Worm (Caenorhabditis elegans) whole organism, L2 larva: ENCODE measurements around the gene ZK616.3.

Experiments used
- R02D3.7 ChIP-seq: fragments of 150-350 bp; optimal IDR thresholded peaks from 2 replicates; lab custom pipeline; 2014; ENCODE audit warnings: missing biosample characterization, missing genetic modification characterization
- aly-2 ChIP-seq: fragments of 150-350 bp; optimal IDR thresholded peaks from 2 replicates; lab custom pipeline; 2014; ENCODE audit warnings: missing biosample characterization, missing genetic modification characterization
- ceh-82 ChIP-seq: fragments of 150-350 bp; optimal IDR thresholded peaks from 2 replicates; lab custom pipeline; 2014; ENCODE audit warnings: missing biosample characterization, missing genetic modification characterization
- dmd-4 ChIP-seq: sonication (generic microtip); optimal IDR thresholded peaks from 2 replicates; lab custom pipeline; 2017; ENCODE audit warnings: missing biosample characterization, missing genetic modification characterization
- elt-3 ChIP-seq: sonication (generic microtip); optimal IDR thresholded peaks from 2 replicates; lab custom pipeline; 2017; ENCODE audit warnings: missing biosample characterization, missing genetic modification characterization
- fos-1 ChIP-seq: fragments of 150-350 bp; optimal IDR thresholded peaks from 2 replicates; lab custom pipeline; 2014; ENCODE audit warnings: missing biosample characterization, missing genetic modification characterization
- lin-13 ChIP-seq: fragments of 150-350 bp; optimal IDR thresholded peaks from 2 replicates; lab custom pipeline; 2014; ENCODE audit warnings: missing biosample characterization, missing genetic modification reagents, missing genetic modification characterization
- lin-39 ChIP-seq: fragments of 150-350 bp; optimal IDR thresholded peaks from 2 replicates; lab custom pipeline; 2014; ENCODE audit warnings: missing biosample characterization, missing genetic modification reagents, missing genetic modification characterization
- lsy-2 ChIP-seq, 2 experiments: fragments of 150-350 bp in 1 of 2; sonication (generic microtip) in 1 of 2; optimal IDR thresholded peaks; 2 replicates each; lab custom pipeline; 2014 to 2017; ENCODE audit warnings: missing biosample characterization in 2 of 2, missing genetic modification characterization in 2 of 2
- mab-5 ChIP-seq: fragments of 150-350 bp; optimal IDR thresholded peaks from 2 replicates; lab custom pipeline; 2014; ENCODE audit warnings: missing biosample characterization, missing genetic modification characterization
- nhr-237 ChIP-seq: fragments of 150-350 bp; optimal IDR thresholded peaks from 2 replicates; lab custom pipeline; 2014; ENCODE audit warnings: missing biosample characterization, missing genetic modification characterization
- nhr-25 ChIP-seq: fragments of 150-350 bp; sonication (generic microtip); optimal IDR thresholded peaks from 3 replicates; lab custom pipeline; 2014; ENCODE audit warnings: missing biosample characterization, missing genetic modification characterization
- unc-55 ChIP-seq: fragments of 150-350 bp; sonication (generic microtip); optimal IDR thresholded peaks from 3 replicates; lab custom pipeline; 2014; ENCODE audit warnings: missing biosample characterization, missing genetic modification reagents, missing genetic modification characterization
- zag-1 ChIP-seq: fragments of 150-350 bp; optimal IDR thresholded peaks from 2 replicates; lab custom pipeline; 2014; ENCODE audit warnings: missing biosample characterization, missing genetic modification characterization

- TF ChIP-seq aly-2 (tag; lab: Kevin White, UChicago) (no peak), lin-13 (GFP tag; lab: Kevin White, UChicago) (no peak), nhr-25 (tag; lab: Kevin White, UChicago) (no peak), dmd-4 (tag; lab: Kevin White, UChicago) (no peak), ceh-82 (tag; lab: Kevin White, UChicago) (no peak), R02D3.7 (no peak), unc-55 (GFP tag; lab: Kevin White, UChicago) (no peak), lin-39 (tag; lab: Kevin White, UChicago) (no peak), nhr-237 (tag; lab: Kevin White, UChicago) (no peak), mab-5 (tag; lab: Kevin White, UChicago) (no peak), lsy-2 (tag; optimal IDR thresholded peaks at IDR 0.05; lab: Kevin White, UChicago) (no peak), zag-1 (tag; lab: Kevin White, UChicago) (no peak), elt-3 (tag; lab: Kevin White, UChicago) (no peak), fos-1 (tag; lab: Kevin White, UChicago) (no peak)
These were observed 14.3 kb upstream of the ZK616.3 start, which contains the start of gene F41H10.1 for ce11 chrIV:5382609-5383008.
